Worm (Caenorhabditis elegans) whole organism, young adult: Measurements from ENCODE around the gene F13B9.2.

Source experiments
- F10E7.11 ChIP-seq: sonication (generic microtip); optimal IDR thresholded peaks from 2 replicates; lab custom pipeline; 2017; ENCODE audit warnings: mild to moderate bottlenecking, missing genetic modification characterization, moderate library complexity, missing compliant biosample characterization
- ama-1 ChIP-seq, 3 experiments: fragments of 150-350 bp in 1 of 3; sonication (generic microtip) in 2 of 3; optimal IDR thresholded peaks; 2 replicates each; lab custom pipeline; 2014 to 2018; ENCODE audit warnings: missing biosample characterization in 2 of 3, missing genetic modification characterization in 2 of 3, missing genetic modification reagents in 2 of 3
- aptf-3 ChIP-seq: fragments of 200-800 bp; sonication (Bioruptor generic); IDR thresholded peaks from 2 replicates; pipeline ENCODE4 v1.3.6; 2022; ENCODE audit warnings: missing genetic modification characterization, missing compliant biosample characterization
- atf-7 ChIP-seq: sonication (generic microtip); optimal IDR thresholded peaks from 2 replicates; lab custom pipeline; 2017; ENCODE audit warnings: mild to moderate bottlenecking, missing genetic modification characterization, missing compliant biosample characterization
- cebp-1 ChIP-seq, 2 experiments: fragments of 200-800 bp in 1 of 2; sonication (Bioruptor generic) in 1 of 2; sonication (generic microtip) in 1 of 2; IDR thresholded peaks in 1 of 2; optimal IDR thresholded peaks in 1 of 2; 2 replicates each; pipeline versions ENCODE4 v1.3.6 to Lab custom; 2017 to 2022; ENCODE audit warnings: missing compliant biosample characterization in 2 of 2, missing genetic modification characterization in 2 of 2, mild to moderate bottlenecking in 1 of 2, missing genetic modification reagents in 1 of 2, moderate library complexity in 1 of 2
- dox-1 ChIP-seq: fragments of 200-800 bp; sonication (Bioruptor generic); IDR thresholded peaks from 2 replicates; pipeline ENCODE4 v1.3.6; 2022; ENCODE audit warnings: missing genetic modification reagents, missing genetic modification characterization, missing compliant biosample characterization
- let-607 ChIP-seq, 2 experiments: fragments of 200-800 bp in 1 of 2; sonication (Bioruptor generic) in 1 of 2; sonication (generic microtip) in 1 of 2; optimal IDR thresholded peaks; 2 replicates each; lab custom pipeline; 2016 to 2018; ENCODE audit warnings: mild to moderate bottlenecking in 2 of 2, missing compliant biosample characterization in 2 of 2, missing genetic modification characterization in 2 of 2, moderate library complexity in 2 of 2, missing genotype in 1 of 2
- nfya-2 ChIP-seq: fragments of 200-800 bp; sonication (Bioruptor generic); IDR thresholded peaks from 2 replicates; pipeline ENCODE4 v1.3.6; 2022; ENCODE audit warnings: missing genetic modification reagents, missing genetic modification characterization, missing compliant biosample characterization
- nhr-90 ChIP-seq: sonication (generic microtip); optimal IDR thresholded peaks from 2 replicates; lab custom pipeline; 2016; ENCODE audit warnings: missing genotype, mild to moderate bottlenecking, missing genetic modification characterization, missing compliant biosample characterization
- snpc-4 ChIP-seq, 5 experiments: fragments of 150-350 bp in 1 of 5; sonication (generic microtip) in 4 of 5; optimal IDR thresholded peaks; 2 replicates each; lab custom pipeline; 2014 to 2018; ENCODE audit warnings: missing genetic modification characterization in 5 of 5, missing biosample characterization in 3 of 5, antibody characterized with exemption in 2 of 5, mild to moderate bottlenecking in 2 of 5, missing compliant biosample characterization in 2 of 5, missing genotype in 2 of 5, moderate library complexity in 2 of 5, missing genetic modification reagents in 1 of 5
- unc-130 ChIP-seq: sonication (generic microtip); optimal IDR thresholded peaks from 2 replicates; lab custom pipeline; 2016; ENCODE audit warnings: missing genetic modification reagents, missing genetic modification characterization, missing compliant biosample characterization
- unc-62 ChIP-seq: fragments of 150-350 bp; optimal IDR thresholded peaks from 2 replicates; lab custom pipeline; 2014; ENCODE audit warnings: missing biosample characterization, missing genetic modification reagents, missing genetic modification characterization
- zim-3 ChIP-seq: sonication (generic microtip); optimal IDR thresholded peaks from 2 replicates; lab custom pipeline; 2017; ENCODE audit warnings: mild to moderate bottlenecking, missing genetic modification characterization, moderate library complexity, missing compliant biosample characterization

- no peak for TF ChIP-seq ama-1 (optimal IDR thresholded peaks at IDR 0.05; lab: Kevin White, UChicago)
- TF ChIP-seq ama-1 (GFP tag; optimal IDR thresholded peaks at IDR 0.05; lab: Kevin White, UChicago): no peak
- TF ChIP-seq F10E7.11 (tag; lab: Kevin White, UChicago): no peak
- TF ChIP-seq zim-3 (tag; lab: Kevin White, UChicago): no peak
- no peak for TF ChIP-seq let-607 (tag; optimal IDR thresholded peaks at IDR 0.05; lab: Kevin White, UChicago)
- no peak for TF ChIP-seq nfya-2 (GFP tag; lab: Robert Waterston, UW)
- no peak for TF ChIP-seq snpc-4 (GFP tag; optimal IDR thresholded peaks at IDR 0.05; lab: Kevin White, UChicago)
- no peak for TF ChIP-seq snpc-4 (tag; optimal IDR thresholded peaks at IDR 0.05; lab: Kevin White, UChicago)
- TF ChIP-seq nhr-90: no peak
- no peak for TF ChIP-seq atf-7 (tag; lab: Kevin White, UChicago)
- no peak for TF ChIP-seq unc-62 (GFP tag; lab: Kevin White, UChicago)
- no peak for TF ChIP-seq aptf-3 (GFP tag; lab: Robert Waterston, UW)
- no peak for TF ChIP-seq dox-1
- no peak for TF ChIP-seq cebp-1 (GFP tag; IDR thresholded peaks at IDR 0.05; lab: Robert Waterston, UW)
- no peak for TF ChIP-seq cebp-1 (tag; optimal IDR thresholded peaks at IDR 0.05; lab: Kevin White, UChicago)
- no peak for TF ChIP-seq unc-130 (GFP tag; lab: Kevin White, UChicago)
Observed at ce11 chrX:8261125-8261684, 24.3 kb upstream of the F13B9.2 start, which contains the start of gene M60.7.
